Fruit fly (Drosophila melanogaster): ENCODE measurements around the gene Rev1.

Rev1 gene

dm6 chr3L:629916-630663 lies 24.1 kb upstream of the Rev1 start (continued):
- TF ChIP-seq CG4404 (GFP tag; IDR thresholded peaks at IDR 0.05) (peak; percentile 12; the same call in 1 of the 2 replicates), CG4360 (GFP tag; IDR thresholded peaks at IDR 0.05) (0 out of 2 replicates have a peak, but pooled peaks have one; percentile 7), CG13894 (tag; optimal IDR thresholded peaks at IDR 0.05) (no peak), sisA (GFP tag; IDR thresholded peaks at IDR 0.05) (peak; percentile 61), unc-4 (GFP tag; IDR thresholded peaks at IDR 0.05; ENCODE audit: partially characterized antibody) (0 out of 2 replicates have a peak, but pooled peaks have one; percentile 25), CG11695 (GFP tag; IDR thresholded peaks at IDR 0.05) (no peak), Vsx1 (GFP tag; optimal IDR thresholded peaks at IDR 0.05) (no peak), bab2 (GFP tag; optimal IDR thresholded peaks at IDR 0.05) (no peak), z (GFP tag; IDR thresholded peaks at IDR 0.05) (no peak), Dad (GFP tag; optimal IDR thresholded peaks at IDR 0.05) (peak; percentile 29), Atf6 (GFP tag; IDR thresholded peaks at IDR 0.05) (peak; percentile 57; the same call in 1 of the 2 replicates), CG17359 (tag; optimal IDR thresholded peaks at IDR 0.05) (peak; percentile 62), CG13123 (GFP tag; optimal IDR thresholded peaks at IDR 0.05) (no peak), CG43689 (GFP tag; IDR thresholded peaks at IDR 0.05) (no peak), Dip2 (GFP tag; IDR thresholded peaks at IDR 0.05) (no peak), slou (GFP tag; optimal IDR thresholded peaks at IDR 0.05) (no peak), CG11247 (GFP tag; IDR thresholded peaks at IDR 0.05) (peak; percentile 71), CG2129 (GFP tag; IDR thresholded peaks at IDR 0.05; ENCODE audit: partially characterized antibody) (no peak), HLH3B (GFP tag; IDR thresholded peaks at IDR 0.05) (peak; percentile 52; the same call in 1 of the 2 replicates), eve (GFP tag; optimal IDR thresholded peaks at IDR 0.05) (peak in 1 of 2 experiments; percentile 88), en (GFP tag; optimal IDR thresholded peaks at IDR 0.05) (no peak), mam (GFP tag; optimal IDR thresholded peaks at IDR 0.05) (peak; percentile 9), odd (GFP tag; optimal IDR thresholded peaks at IDR 0.05) (no peak), tgo (GFP tag; IDR thresholded peaks at IDR 0.05) (peak; percentile 59; the same call in 2 of the 3 replicates), bigmax (GFP tag; optimal IDR thresholded peaks at IDR 0.05) (no peak), CG3995 (GFP tag; optimal IDR thresholded peaks at IDR 0.05) (no peak), fd102C (GFP tag; optimal IDR thresholded peaks at IDR 0.05) (no peak), CG15269 (tag; optimal IDR thresholded peaks at IDR 0.05) (peak; percentile 59), shn (GFP tag; optimal IDR thresholded peaks at IDR 0.05) (no peak), CG14014 (GFP tag; IDR thresholded peaks at IDR 0.05) (no peak), NK7.1 (GFP tag; optimal IDR thresholded peaks at IDR 0.05) (no peak), Adf1 (GFP tag; IDR thresholded peaks at IDR 0.05) (peak; percentile 82; the same call in 1 of the 2 replicates), hkb (optimal IDR thresholded peaks at IDR 0.05) (no peak), hkb (GFP tag; IDR thresholded peaks at IDR 0.05) (peak; percentile 69), CG4820 (GFP tag; optimal IDR thresholded peaks at IDR 0.05) (no peak), ATbp (GFP tag; optimal IDR thresholded peaks at IDR 0.05) (no peak), Six4 (GFP tag; optimal IDR thresholded peaks at IDR 0.05) (no peak), maf-S (GFP tag; optimal IDR thresholded peaks at IDR 0.05) (no peak), CG17361 (GFP tag; IDR thresholded peaks at IDR 0.05) (0 out of 3 replicates have a peak, but pooled peaks have one; percentile 48), E2f2 (GFP tag; IDR thresholded peaks at IDR 0.05) (peak; percentile 11; the same call in 1 of the 2 replicates), CG7786 (GFP tag; optimal IDR thresholded peaks at IDR 0.05) (no peak), CoRest (tag; optimal IDR thresholded peaks at IDR 0.05) (peak; percentile 43), Blimp-1 (GFP tag; optimal IDR thresholded peaks at IDR 0.05) (no peak), pan (optimal IDR thresholded peaks at IDR 0.05) (no peak), pan (GFP tag; optimal IDR thresholded peaks at IDR 0.05 in 1 of 2, IDR thresholded peaks at IDR 0.05 in 1 of 2) (peak in 1 of 2 experiments; percentile 71), Mad (GFP tag; optimal IDR thresholded peaks at IDR 0.05) (no peak), pfk (GFP tag; optimal IDR thresholded peaks at IDR 0.05) (no peak), CG14710 (tag; optimal IDR thresholded peaks at IDR 0.05) (no peak), Side (GFP tag; optimal IDR thresholded peaks at IDR 0.05) (no peak), twi (tag; optimal IDR thresholded peaks at IDR 0.05) (no peak), ind (GFP tag; optimal IDR thresholded peaks at IDR 0.05) (peak; percentile 59)
